Fruit fly (Drosophila melanogaster): ENCODE results near the gene CG31229.

CG31229 gene

DNA sequence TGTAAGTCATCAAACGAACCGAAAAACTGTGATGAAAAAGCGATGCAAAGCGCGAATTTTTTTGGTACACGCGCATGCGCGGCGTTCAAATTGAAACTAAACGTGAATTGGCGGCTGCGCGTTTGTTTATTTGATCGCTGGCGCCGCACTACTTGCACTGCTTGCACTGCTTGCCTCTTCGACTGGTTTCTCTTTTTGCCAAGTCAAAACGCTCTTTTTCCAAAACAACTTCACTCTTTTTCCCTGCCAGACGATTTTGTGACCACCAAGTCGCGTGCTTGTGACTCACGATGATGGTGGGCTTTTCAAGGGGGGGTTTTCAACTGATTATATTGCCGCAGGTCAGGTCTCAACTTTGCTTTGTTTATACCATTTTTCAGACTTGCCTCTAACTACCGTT lies 46.4 kb upstream of the CG31229 start, which contains the start of gene CG14304 (continued):
- TF ChIP-seq CG10462 (GFP tag; optimal IDR thresholded peaks at IDR 0.05) (no peak), CHES-1-like (GFP tag; optimal IDR thresholded peaks at IDR 0.05) (no peak), CG34376 (GFP tag; optimal IDR thresholded peaks at IDR 0.05) (no peak), amos (GFP tag; IDR thresholded peaks at IDR 0.05; ENCODE audit: partially characterized antibody) (peak; percentile 32; the same call in 1 of the 2 replicates), ssp (GFP tag; IDR thresholded peaks at IDR 0.05) (no peak), maf-S (GFP tag; optimal IDR thresholded peaks at IDR 0.05) (no peak), Elba2 (GFP tag; optimal IDR thresholded peaks at IDR 0.05) (no peak), CG4854 (GFP tag; optimal IDR thresholded peaks at IDR 0.05) (no peak), MBD-R2 (GFP tag; IDR thresholded peaks at IDR 0.05) (no peak), CG13624 (GFP tag; optimal IDR thresholded peaks at IDR 0.05) (no peak), CG13287 (GFP tag; IDR thresholded peaks at IDR 0.05; ENCODE audit: partially characterized antibody) (peak; percentile 50; the same call in 1 of the 2 replicates), CoRest (tag; optimal IDR thresholded peaks at IDR 0.05) (no peak), BtbVII (GFP tag; optimal IDR thresholded peaks at IDR 0.05) (no peak), CG10274 (GFP tag; optimal IDR thresholded peaks at IDR 0.05) (no peak), Hmr (GFP tag; optimal IDR thresholded peaks at IDR 0.05) (no peak), Camta (GFP tag; optimal IDR thresholded peaks at IDR 0.05) (no peak), CG6791 (GFP tag; IDR thresholded peaks at IDR 0.05; ENCODE audit: partially characterized antibody) (peak; percentile 20; the same call in 1 of the 3 replicates), CG31365 (tag; optimal IDR thresholded peaks at IDR 0.05) (peak; percentile 97), CG14965 (GFP tag; optimal IDR thresholded peaks at IDR 0.05; ENCODE audit: borderline replicate concordance) (no peak), ind (GFP tag; optimal IDR thresholded peaks at IDR 0.05) (no peak), vnd (GFP tag; IDR thresholded peaks at IDR 0.05; ENCODE audit: partially characterized antibody) (peak; percentile 39; the same call in 1 of the 3 replicates), CG30431 (GFP tag; optimal IDR thresholded peaks at IDR 0.05) (no peak), CG7372 (GFP tag; IDR thresholded peaks at IDR 0.05) (no peak), Mes4 (GFP tag; optimal IDR thresholded peaks at IDR 0.05) (no peak), CG6254 (GFP tag; optimal IDR thresholded peaks at IDR 0.05) (no peak), CTCF (GFP tag; optimal IDR thresholded peaks at IDR 0.05) (peak; percentile 55), CG3163 (GFP tag; optimal IDR thresholded peaks at IDR 0.05) (peak; percentile 97), slou (GFP tag; optimal IDR thresholded peaks at IDR 0.05) (no peak), CG11247 (GFP tag; IDR thresholded peaks at IDR 0.05) (no peak), pho (GFP tag; optimal IDR thresholded peaks at IDR 0.05) (no peak), CG10543 (GFP tag; optimal IDR thresholded peaks at IDR 0.05) (no peak), Hr39 (optimal IDR thresholded peaks at IDR 0.05) (no peak), Dfd (GFP tag; optimal IDR thresholded peaks at IDR 0.05) (peak in 1 of 2 experiments; percentile 39), Spps (tag; optimal IDR thresholded peaks at IDR 0.05) (no peak), CG2199 (GFP tag; IDR thresholded peaks at IDR 0.05) (no peak; the same call in 2 of the 3 replicates), cwo (GFP tag; optimal IDR thresholded peaks at IDR 0.05) (peak; percentile 89), nerfin-1 (tag; optimal IDR thresholded peaks at IDR 0.05) (no peak), MTF-1 (GFP tag; optimal IDR thresholded peaks at IDR 0.05; ENCODE audit: borderline replicate concordance) (no peak), crp (GFP tag; optimal IDR thresholded peaks at IDR 0.05) (no peak), br (optimal IDR thresholded peaks at IDR 0.05) (no peak), CG4707 (GFP tag; optimal IDR thresholded peaks at IDR 0.05) (no peak), Asciz (GFP tag; optimal IDR thresholded peaks at IDR 0.05) (no peak), Side (GFP tag; optimal IDR thresholded peaks at IDR 0.05) (no peak), fd102C (GFP tag; optimal IDR thresholded peaks at IDR 0.05) (no peak), CG15514 (GFP tag; optimal IDR thresholded peaks at IDR 0.05) (no peak), sim (GFP tag; IDR thresholded peaks at IDR 0.05) (no peak), ato (GFP tag; IDR thresholded peaks at IDR 0.05; ENCODE audit: partially characterized antibody) (no peak), oc (tag; optimal IDR thresholded peaks at IDR 0.05) (peak; percentile 4), NFAT (GFP tag; IDR thresholded peaks at IDR 0.05) (no peak), vfl (GFP tag; optimal IDR thresholded peaks at IDR 0.05) (no peak), CG10366 (GFP tag; IDR thresholded peaks at IDR 0.05) (no peak), CG3065 (GFP tag; optimal IDR thresholded peaks at IDR 0.05) (no peak)

Measured in whole organism, embryonic.